Fruit fly (Drosophila melanogaster) whole organism, larva: ENCODE data around the gene scny.
A peak's percentile ranks its signal among the peaks of the same experiment; 100 is the strongest.

Experiments used
- noc ChIP-seq: fragments of 200-800 bp; sonication (Bioruptor generic); optimal IDR thresholded peaks from 3 replicates; lab custom pipeline; 2019; ENCODE audit warnings: missing biosample characterization, mild to moderate bottlenecking, missing genetic modification characterization, moderate library complexity

scny gene

DNA sequence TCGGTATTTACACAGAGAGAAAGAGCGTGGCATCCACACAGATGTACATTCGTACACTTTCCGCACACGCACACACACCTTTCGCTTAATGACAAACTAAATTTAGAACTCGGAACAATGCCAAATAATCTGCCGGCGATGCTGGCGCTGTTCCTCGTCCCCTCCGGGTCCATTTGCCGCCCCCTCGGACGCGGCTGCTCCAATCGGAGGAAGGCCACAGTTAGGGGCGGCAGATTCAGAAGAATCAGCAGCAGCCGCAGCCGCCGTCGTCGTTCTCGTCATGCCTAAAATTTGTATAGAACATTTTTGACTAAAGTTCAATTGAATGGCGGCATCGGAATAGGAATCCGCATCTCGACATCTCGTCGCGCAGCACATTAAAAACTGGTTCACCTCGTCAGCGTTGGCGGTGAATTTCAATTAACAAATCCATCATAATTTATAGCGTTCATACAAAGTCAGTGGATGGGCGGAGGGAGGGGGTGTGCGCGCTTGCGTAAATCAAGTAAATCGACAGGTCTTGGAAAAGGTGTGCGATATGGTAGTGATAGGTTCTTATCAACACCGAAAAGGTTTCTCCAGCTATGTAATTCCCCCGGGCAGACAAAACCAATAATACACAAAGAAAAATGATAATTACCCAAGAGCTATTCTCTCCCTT, 39.9 kb downstream of the scny start:
- peak; percentile 57 for TF ChIP-seq noc

DNA sequence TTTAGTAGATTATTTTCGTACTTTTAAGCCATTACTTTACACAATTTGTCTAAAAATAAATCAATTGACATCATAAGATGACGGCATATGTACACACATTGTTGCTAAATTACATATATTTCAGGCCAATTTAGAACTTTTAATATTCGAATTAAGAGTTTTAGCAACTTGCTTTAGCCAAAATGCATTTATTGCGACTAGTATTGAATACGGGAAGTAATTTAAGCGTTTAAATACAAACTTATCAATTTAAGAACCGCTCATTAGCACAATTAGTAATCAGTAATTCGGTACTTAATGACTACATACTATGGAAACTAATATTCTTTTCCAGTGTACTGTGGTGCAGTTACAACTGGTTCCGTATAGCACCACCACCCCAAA, 40.4 kb downstream of the scny start:
- TF ChIP-seq noc = no peak

- TF ChIP-seq noc = peak; percentile 35
These were observed 41.0 kb downstream of the scny start for dm6 chr3L:5809642-5810279.

DNA sequence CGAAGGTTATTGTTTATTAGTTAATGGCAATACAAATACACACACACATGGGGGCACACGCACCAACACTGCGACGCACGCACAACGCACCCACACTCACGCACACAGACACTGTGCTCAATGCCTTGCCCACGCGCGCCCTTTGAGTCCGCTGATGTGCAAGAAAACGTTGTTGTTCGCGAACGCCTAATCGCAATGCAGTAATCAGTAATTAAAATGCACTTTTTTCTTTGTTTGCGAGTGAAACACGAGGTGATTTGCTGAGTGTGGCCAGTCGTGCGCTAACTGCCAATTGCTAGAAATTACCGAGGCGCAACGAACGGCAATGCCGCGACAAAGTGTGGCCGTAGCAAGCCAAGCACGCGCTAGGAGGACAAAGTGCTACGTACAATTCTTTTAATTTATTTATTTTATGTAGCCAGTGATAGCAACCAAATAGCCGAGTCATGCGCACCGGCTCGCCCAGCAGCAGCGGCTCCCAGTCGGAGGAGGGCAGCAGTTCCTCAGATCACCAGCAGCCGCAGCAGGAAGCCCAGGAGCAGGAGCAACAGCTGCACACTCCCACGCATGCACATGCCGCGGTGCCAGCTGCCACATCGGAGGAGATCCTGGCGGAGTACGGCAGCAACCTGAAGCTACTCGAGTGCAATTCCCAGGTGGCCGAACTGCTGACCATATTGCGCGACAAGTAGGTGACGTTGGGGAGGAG, 42.0 kb downstream of the scny start, which contains the start of the genes S6k and kri:
TSS of gene S6k (minus strand) at position 299 of the 709 bp plus-strand sequence.
TSS of gene kri (plus strand) at position 341 of the 709 bp plus-strand sequence.
- peak; percentile 42 for TF ChIP-seq noc

- TF ChIP-seq noc = no peak
These were observed 44.2 kb downstream of the scny start, which contains the start of gene mad2 for dm6 chr3L:5813016-5813415. Gene mad2 (minus strand): TSS chr3L:5813093.

dm6 chr3L:5817177-5817576, 48.4 kb downstream of the scny start:
- no peak for TF ChIP-seq noc

DNA sequence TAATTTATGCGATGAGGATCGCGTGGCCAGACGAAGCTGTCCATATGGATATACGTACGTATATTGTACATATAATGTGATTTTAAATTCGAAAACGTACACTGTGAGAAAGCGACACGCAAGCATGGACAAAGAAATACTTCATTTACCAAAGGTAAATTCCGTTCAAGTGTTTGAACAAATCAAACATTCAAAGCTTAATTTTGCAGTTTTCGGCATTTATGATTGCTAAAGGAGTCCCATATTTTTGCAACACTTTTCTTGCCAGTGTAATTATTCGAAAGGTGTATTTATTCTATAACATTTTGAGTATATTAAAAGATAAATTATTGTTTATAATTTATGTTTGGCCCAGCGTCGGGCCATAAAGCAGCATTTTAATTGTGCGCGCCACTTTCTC, 50.5 kb downstream of the scny start:
- peak; percentile 40 for TF ChIP-seq noc

- no peak for TF ChIP-seq noc
These were observed 51.2 kb downstream of the scny start for dm6 chr3L:5820039-5820438.

- no peak for TF ChIP-seq noc
These were observed 52.0 kb downstream of the scny start for dm6 chr3L:5820793-5821192.

DNA sequence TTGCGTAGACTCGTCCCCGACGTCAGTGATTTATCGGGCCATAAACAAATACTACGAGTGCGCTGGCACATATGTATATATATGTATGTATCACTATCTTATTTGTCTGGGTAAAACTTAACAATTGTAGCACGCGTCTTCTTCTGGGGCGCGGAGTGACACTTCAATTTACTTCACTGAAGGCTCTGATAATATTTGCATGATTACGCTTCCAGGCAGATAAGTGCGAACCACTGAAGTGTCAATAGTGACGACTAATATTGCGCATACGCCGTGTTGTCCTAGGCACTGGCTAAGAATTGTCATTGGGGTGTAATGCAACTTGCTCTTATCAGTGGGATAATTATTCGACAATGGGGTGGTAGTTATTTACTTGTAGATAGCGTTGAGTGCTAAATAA, 52.7 kb downstream of the scny start:
- TF ChIP-seq noc = no peak

- TF ChIP-seq noc = peak; percentile 46
These were observed 55.1 kb downstream of the scny start for dm6 chr3L:5823763-5824445.

DNA sequence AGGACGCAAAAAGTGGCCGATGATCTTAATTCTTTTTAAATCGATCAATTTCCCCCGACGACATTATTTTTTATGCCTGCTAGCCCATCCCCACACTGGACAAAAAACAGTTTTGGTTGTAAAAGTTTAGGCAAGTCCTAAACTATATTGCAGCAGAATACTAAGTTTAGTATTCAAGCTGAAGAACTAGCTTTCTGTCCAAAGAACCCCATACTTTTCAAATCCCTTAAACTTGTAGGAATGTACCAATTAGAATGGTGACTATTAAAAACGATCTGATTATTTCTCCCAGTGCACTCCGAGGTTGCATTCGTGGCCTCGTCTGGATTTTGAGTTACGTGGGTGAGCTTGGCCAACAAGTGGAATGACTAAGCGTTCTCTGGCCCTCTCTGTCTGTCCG, 56.7 kb downstream of the scny start:
- TF ChIP-seq noc = no peak
